Worm (Caenorhabditis elegans) whole organism, L3 larva: ENCODE measurements around the gene tbc-1.
A peak's percentile ranks its signal among the peaks of the same experiment; 100 is the strongest.

Experiments
- R02D3.7 ChIP-seq: fragments of 150-350 bp; optimal IDR thresholded peaks from 2 replicates; lab custom pipeline; 2014; ENCODE audit warnings: missing biosample characterization, missing genetic modification characterization
- ceh-9 ChIP-seq: sonication (generic microtip); optimal IDR thresholded peaks from 2 replicates; lab custom pipeline; 2018; ENCODE audit warnings: missing biosample characterization, missing genetic modification characterization
- egl-27 ChIP-seq: sonication (generic microtip); optimal IDR thresholded peaks from 4 replicates; lab custom pipeline; 2017; ENCODE audit warnings: missing biosample characterization, missing genetic modification reagents, missing genetic modification characterization
- egl-5 ChIP-seq: fragments of 150-350 bp; optimal IDR thresholded peaks from 2 replicates; lab custom pipeline; 2017; ENCODE audit warnings: missing biosample characterization, missing genetic modification reagents, missing genetic modification characterization, inconsistent platforms
- elt-1 ChIP-seq: fragments of 150-350 bp; optimal IDR thresholded peaks from 2 replicates; lab custom pipeline; 2014; ENCODE audit warnings: missing biosample characterization, missing genetic modification characterization
- elt-2 ChIP-seq: sonication (generic microtip); optimal IDR thresholded peaks from 2 replicates; lab custom pipeline; 2016; ENCODE audit warnings: missing genetic modification reagents, mild to moderate bottlenecking, missing genetic modification characterization, missing compliant biosample characterization
- elt-3 ChIP-seq, 3 experiments: fragments of 150-350 bp in 1 of 3; sonication (generic microtip) in 2 of 3; optimal IDR thresholded peaks; 2 replicates in 2 of 3; 4 replicates in 1 of 3; lab custom pipeline; 2014 to 2017; ENCODE audit warnings: missing biosample characterization in 3 of 3, missing genetic modification characterization in 3 of 3
- eor-1 ChIP-seq, 2 experiments: fragments of 150-350 bp; optimal IDR thresholded peaks; 2 replicates each; lab custom pipeline; 2014 to 2018; ENCODE audit warnings: missing biosample characterization in 2 of 2, missing genetic modification characterization in 2 of 2
- fkh-10 ChIP-seq: sonication (generic microtip); optimal IDR thresholded peaks from 2 replicates; lab custom pipeline; 2017; ENCODE audit warnings: missing biosample characterization, missing genetic modification reagents, missing genetic modification characterization
- hmg-11 ChIP-seq: sonication (generic microtip); optimal IDR thresholded peaks from 2 replicates; lab custom pipeline; 2016; ENCODE audit warnings: missing genetic modification characterization, missing compliant biosample characterization
- jun-1 ChIP-seq: fragments of 150-350 bp; optimal IDR thresholded peaks from 2 replicates; lab custom pipeline; 2014; ENCODE audit warnings: missing biosample characterization, missing genetic modification reagents, missing genetic modification characterization
- lin-39 ChIP-seq: fragments of 150-350 bp; optimal IDR thresholded peaks from 2 replicates; lab custom pipeline; 2018; ENCODE audit warnings: missing biosample characterization, missing genetic modification reagents, missing genetic modification characterization
- mdl-1 ChIP-seq: fragments of 150-350 bp; optimal IDR thresholded peaks from 2 replicates; lab custom pipeline; 2014; ENCODE audit warnings: missing biosample characterization, missing genetic modification characterization
- nfya-1 ChIP-seq: sonication (generic microtip); optimal IDR thresholded peaks from 2 replicates; lab custom pipeline; 2017; ENCODE audit warnings: missing genetic modification characterization, mild to moderate bottlenecking, missing compliant biosample characterization, antibody characterized with exemption, moderate library complexity; ENCODE audit not compliant: insufficient read depth
- nhr-11 ChIP-seq: fragments of 150-350 bp; optimal IDR thresholded peaks from 2 replicates; lab custom pipeline; 2014; ENCODE audit warnings: missing biosample characterization, missing genetic modification characterization
- nhr-12 ChIP-seq: fragments of 150-350 bp; optimal IDR thresholded peaks from 2 replicates; lab custom pipeline; 2014; ENCODE audit warnings: missing biosample characterization, missing genetic modification characterization
- nhr-28 ChIP-seq: fragments of 150-350 bp; optimal IDR thresholded peaks from 2 replicates; lab custom pipeline; 2014; ENCODE audit warnings: missing biosample characterization, missing genetic modification characterization
- nhr-43 ChIP-seq: sonication (generic microtip); optimal IDR thresholded peaks from 2 replicates; lab custom pipeline; 2016; ENCODE audit warnings: mild to moderate bottlenecking, missing genetic modification characterization, missing compliant biosample characterization; ENCODE audit not compliant: poor library complexity, severe bottlenecking
- nhr-67 ChIP-seq: fragments of 150-350 bp; optimal IDR thresholded peaks from 2 replicates; lab custom pipeline; 2014; ENCODE audit warnings: missing biosample characterization, missing genetic modification characterization
- nhr-76 ChIP-seq: fragments of 150-350 bp; sonication (generic microtip); optimal IDR thresholded peaks from 5 replicates; lab custom pipeline; 2014; ENCODE audit warnings: missing biosample characterization, missing genetic modification characterization
- nhr-77 ChIP-seq: fragments of 150-350 bp; optimal IDR thresholded peaks from 2 replicates; lab custom pipeline; 2014; ENCODE audit warnings: missing biosample characterization, missing genetic modification characterization
- pha-4 ChIP-seq: fragments of 150-350 bp; optimal IDR thresholded peaks from 2 replicates; lab custom pipeline; 2014; ENCODE audit warnings: missing biosample characterization, missing genetic modification reagents, missing genetic modification characterization
- pqm-1 ChIP-seq: fragments of 150-350 bp; optimal IDR thresholded peaks from 2 replicates; lab custom pipeline; 2017; ENCODE audit warnings: missing biosample characterization, missing genetic modification characterization, inconsistent platforms
- skn-1 ChIP-seq: fragments of 150-350 bp; optimal IDR thresholded peaks from 2 replicates; lab custom pipeline; 2014; ENCODE audit warnings: missing biosample characterization, missing genetic modification characterization
- zag-1 ChIP-seq: fragments of 150-350 bp; optimal IDR thresholded peaks from 2 replicates; lab custom pipeline; 2014; ENCODE audit warnings: missing biosample characterization, missing genetic modification characterization
- ztf-4 ChIP-seq: fragments of 150-350 bp; optimal IDR thresholded peaks from 2 replicates; lab custom pipeline; 2014; ENCODE audit warnings: missing biosample characterization, missing genetic modification characterization

tbc-1 gene

ce11 chrX:15010941-15011340 lies 40.4 kb downstream of the tbc-1 start:
- TF ChIP-seq eor-1 (tag; optimal IDR thresholded peaks at IDR 0.05; lab: Kevin White, UChicago) (no peak), mdl-1 (tag; lab: Kevin White, UChicago) (no peak), ztf-4 (tag; lab: Kevin White, UChicago) (no peak), skn-1 (tag; lab: Kevin White, UChicago) (no peak), nhr-76 (no peak), nhr-28 (tag; lab: Kevin White, UChicago) (no peak), nhr-67 (tag; lab: Kevin White, UChicago) (no peak), zag-1 (no peak), nhr-77 (no peak), nhr-43 (tag; lab: Kevin White, UChicago) (no peak), elt-2 (tag; lab: Kevin White, UChicago) (no peak), elt-1 (tag; lab: Kevin White, UChicago) (no peak), nhr-11 (no peak), lin-39 (tag; lab: Kevin White, UChicago) (no peak), ceh-9 (tag; lab: Kevin White, UChicago) (no peak), hmg-11 (tag; lab: Kevin White, UChicago) (no peak), jun-1 (no peak), elt-3 (tag; optimal IDR thresholded peaks at IDR 0.05; lab: Kevin White, UChicago) (no peak), R02D3.7 (tag; lab: Kevin White, UChicago) (no peak)

ce11 chrX:15011526-15012274 lies 41.1 kb downstream of the tbc-1 start:
- no peak for TF ChIP-seq nhr-12 (tag; lab: Kevin White, UChicago)
- peak; percentile 84 for TF ChIP-seq fkh-10 (GFP tag; lab: Kevin White, UChicago)

- TF ChIP-seq nhr-76 (no peak), pqm-1 (no peak), lin-39 (tag; lab: Kevin White, UChicago) (peak; percentile 19), egl-5 (tag; lab: Kevin White, UChicago) (peak; percentile 81), nfya-1 (tag; lab: Kevin White, UChicago) (peak; percentile 15), egl-27 (no peak)
These were observed 43.4 kb downstream of the tbc-1 start for ce11 chrX:15013941-15014453.

ce11 chrX:15016102-15016501 lies 45.6 kb downstream of the tbc-1 start:
- TF ChIP-seq ceh-9 (tag; lab: Kevin White, UChicago): no peak
- TF ChIP-seq elt-3 (tag; optimal IDR thresholded peaks at IDR 0.05; lab: Kevin White, UChicago): no peak
- TF ChIP-seq pqm-1: no peak
- no peak for TF ChIP-seq egl-27
- no peak for TF ChIP-seq pha-4 (tag; lab: Kevin White, UChicago)
- TF ChIP-seq nfya-1 (tag; lab: Kevin White, UChicago): peak; percentile 2
- TF ChIP-seq fkh-10 (GFP tag; lab: Kevin White, UChicago): no peak
